Worm (Caenorhabditis elegans) whole organism, L3 larva: Measurements from ENCODE around the gene R04F11.3.

Source experiments
- ZK546.5 ChIP-seq: sonication (generic microtip); optimal IDR thresholded peaks from 2 replicates; lab custom pipeline; 2017; ENCODE audit warnings: missing biosample characterization, missing genetic modification characterization
- eor-1 ChIP-seq, 2 experiments: fragments of 150-350 bp; optimal IDR thresholded peaks; 2 replicates each; lab custom pipeline; 2014 to 2018; ENCODE audit warnings: missing biosample characterization in 2 of 2, missing genetic modification characterization in 2 of 2
- nhr-11 ChIP-seq: fragments of 150-350 bp; optimal IDR thresholded peaks from 2 replicates; lab custom pipeline; 2014; ENCODE audit warnings: missing biosample characterization, missing genetic modification characterization
- nhr-67 ChIP-seq: fragments of 150-350 bp; optimal IDR thresholded peaks from 2 replicates; lab custom pipeline; 2014; ENCODE audit warnings: missing biosample characterization, missing genetic modification characterization
- nhr-77 ChIP-seq: fragments of 150-350 bp; optimal IDR thresholded peaks from 2 replicates; lab custom pipeline; 2014; ENCODE audit warnings: missing biosample characterization, missing genetic modification characterization

DNA sequence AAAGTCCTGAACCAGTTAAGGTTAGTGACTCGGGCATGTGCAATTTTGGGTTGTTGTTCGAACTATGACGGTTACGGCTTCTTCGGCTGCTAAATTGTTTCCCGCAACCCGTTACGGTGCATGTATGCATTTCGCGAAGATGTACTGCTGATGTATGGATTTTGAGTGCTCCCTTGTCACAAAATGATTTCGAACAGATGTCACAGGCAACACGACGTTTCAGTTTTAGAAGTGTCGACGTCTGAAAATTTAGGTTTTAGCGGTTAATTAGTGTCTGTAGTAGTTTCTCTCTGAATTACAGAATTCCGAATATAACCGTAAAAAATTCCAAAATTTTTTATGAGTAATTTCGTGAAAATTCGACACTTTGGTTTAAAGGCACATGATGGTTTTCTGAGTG, 41.3 kb downstream of the R04F11.3 start:
- TF ChIP-seq nhr-77 (tag; lab: Kevin White, UChicago) (no peak), eor-1 (tag; optimal IDR thresholded peaks at IDR 0.05; lab: Kevin White, UChicago) (no peak), nhr-67 (tag; lab: Kevin White, UChicago) (no peak), nhr-11 (tag; lab: Kevin White, UChicago) (no peak), ZK546.5 (tag; lab: Kevin White, UChicago) (no peak)
